Worm (Caenorhabditis elegans) whole organism, late embryonic: Measurements from ENCODE around the gene pdr-1.

Experiments used
- C08G9.2 ChIP-seq: sonication (generic microtip); optimal IDR thresholded peaks from 2 replicates; lab custom pipeline; 2016; ENCODE audit warnings: mild to moderate bottlenecking, missing genetic modification characterization, moderate library complexity, missing compliant biosample characterization
- C38D4.7 ChIP-seq: fragments of 200-800 bp; sonication (Bioruptor generic); optimal IDR thresholded peaks from 2 replicates; lab custom pipeline; 2018; ENCODE audit warnings: mild to moderate bottlenecking, missing genetic modification characterization, moderate library complexity, missing compliant biosample characterization
- F13H6.1 ChIP-seq: sonication (generic microtip); optimal IDR thresholded peaks from 2 replicates; lab custom pipeline; 2016; ENCODE audit warnings: missing genetic modification characterization, missing compliant biosample characterization
- K09A11.1 ChIP-seq: sonication (generic microtip); optimal IDR thresholded peaks from 2 replicates; lab custom pipeline; 2017; ENCODE audit warnings: antibody characterized with exemption, mild to moderate bottlenecking, missing genetic modification characterization, missing compliant biosample characterization; ENCODE audit not compliant: insufficient read depth
- Y22D7AL.16 ChIP-seq: sonication (generic microtip); optimal IDR thresholded peaks from 2 replicates; lab custom pipeline; 2016; ENCODE audit warnings: missing genetic modification characterization, missing compliant biosample characterization
- ahr-1 ChIP-seq: sonication (generic microtip); optimal IDR thresholded peaks from 2 replicates; lab custom pipeline; 2016; ENCODE audit warnings: missing genetic modification characterization, missing compliant biosample characterization
- ama-1 ChIP-seq: fragments of 150-350 bp; optimal IDR thresholded peaks from 2 replicates; lab custom pipeline; 2014
- ceh-14 ChIP-seq: sonication (generic microtip); optimal IDR thresholded peaks from 2 replicates; lab custom pipeline; 2016; ENCODE audit warnings: missing genotype, missing genetic modification characterization, missing compliant biosample characterization
- ceh-18 ChIP-seq: sonication (generic microtip); optimal IDR thresholded peaks from 2 replicates; lab custom pipeline; 2016; ENCODE audit warnings: missing genetic modification characterization, missing compliant biosample characterization
- ceh-19 ChIP-seq: fragments of 200-800 bp; sonication (Bioruptor generic); optimal IDR thresholded peaks from 2 replicates; lab custom pipeline; 2018; ENCODE audit warnings: mild to moderate bottlenecking, missing genetic modification characterization, missing compliant biosample characterization
- ceh-22 ChIP-seq: sonication (generic microtip); optimal IDR thresholded peaks from 2 replicates; lab custom pipeline; 2017; ENCODE audit warnings: missing biosample characterization, missing genetic modification characterization
- ceh-24 ChIP-seq: sonication (generic microtip); optimal IDR thresholded peaks from 2 replicates; lab custom pipeline; 2016; ENCODE audit warnings: mild to moderate bottlenecking, missing genetic modification characterization, missing compliant biosample characterization
- ceh-30 ChIP-seq: fragments of 150-350 bp; optimal IDR thresholded peaks from 2 replicates; lab custom pipeline; 2014; ENCODE audit warnings: missing biosample characterization, missing genetic modification characterization
- ceh-31 ChIP-seq: sonication (generic microtip); optimal IDR thresholded peaks from 2 replicates; lab custom pipeline; 2016; ENCODE audit warnings: missing genetic modification characterization, missing compliant biosample characterization
- ceh-45 ChIP-seq: fragments of 200-800 bp; sonication (Bioruptor generic); IDR thresholded peaks from 2 replicates; pipeline ENCODE4 v1.3.6; 2022; ENCODE audit warnings: missing genetic modification reagents, missing genetic modification characterization, missing compliant biosample characterization
- elt-2 ChIP-seq: sonication (generic microtip); optimal IDR thresholded peaks from 2 replicates; lab custom pipeline; 2016; ENCODE audit warnings: missing genetic modification reagents, missing genetic modification characterization, missing compliant biosample characterization
- fax-1 ChIP-seq: sonication (generic microtip); optimal IDR thresholded peaks from 2 replicates; lab custom pipeline; 2016; ENCODE audit warnings: missing genotype, missing genetic modification characterization, missing compliant biosample characterization
- hlh-13 ChIP-seq: fragments of 200-800 bp; sonication (Bioruptor generic); optimal IDR thresholded peaks from 2 replicates; lab custom pipeline; 2018; ENCODE audit warnings: mild to moderate bottlenecking, missing genetic modification characterization, missing compliant biosample characterization
- hlh-8 ChIP-seq: sonication (generic microtip); optimal IDR thresholded peaks from 2 replicates; lab custom pipeline; 2016; ENCODE audit warnings: missing genotype, missing genetic modification characterization, missing compliant biosample characterization
- lin-11 ChIP-seq: fragments of 200-800 bp; sonication (Bioruptor generic); optimal IDR thresholded peaks from 2 replicates; lab custom pipeline; 2018; ENCODE audit warnings: mild to moderate bottlenecking, missing genetic modification characterization, missing compliant biosample characterization
- madf-2 ChIP-seq: sonication (generic microtip); optimal IDR thresholded peaks from 2 replicates; lab custom pipeline; 2017; ENCODE audit warnings: missing genetic modification characterization, missing compliant biosample characterization
- mec-3 ChIP-seq: sonication (generic microtip); optimal IDR thresholded peaks from 2 replicates; lab custom pipeline; 2016; ENCODE audit warnings: borderline replicate concordance, missing genetic modification characterization, missing compliant biosample characterization
- nfya-1 ChIP-seq: sonication (generic microtip); optimal IDR thresholded peaks from 2 replicates; lab custom pipeline; 2017; ENCODE audit warnings: missing genetic modification characterization, mild to moderate bottlenecking, missing compliant biosample characterization, antibody characterized with exemption, moderate library complexity
- nhr-11 ChIP-seq: fragments of 150-350 bp; optimal IDR thresholded peaks from 2 replicates; lab custom pipeline; 2014; ENCODE audit warnings: missing biosample characterization, missing genetic modification characterization
- nhr-232 ChIP-seq: sonication (generic microtip); optimal IDR thresholded peaks from 2 replicates; lab custom pipeline; 2016; ENCODE audit warnings: missing genetic modification characterization, missing compliant biosample characterization
- odd-2 ChIP-seq: sonication (generic microtip); optimal IDR thresholded peaks from 2 replicates; lab custom pipeline; 2017; ENCODE audit warnings: antibody characterized with exemption, mild to moderate bottlenecking, missing genetic modification characterization, missing compliant biosample characterization
- pag-3 ChIP-seq: sonication (generic microtip); optimal IDR thresholded peaks from 2 replicates; lab custom pipeline; 2016; ENCODE audit warnings: missing compliant biosample characterization, missing genetic modification characterization, borderline replicate concordance
- pat-9 ChIP-seq: fragments of 200-800 bp; sonication (Bioruptor generic); optimal IDR thresholded peaks from 2 replicates; lab custom pipeline; 2018; ENCODE audit warnings: mild to moderate bottlenecking, missing genetic modification characterization, moderate library complexity, missing compliant biosample characterization
- pax-1 ChIP-seq: fragments of 150-350 bp; optimal IDR thresholded peaks from 2 replicates; lab custom pipeline; 2014; ENCODE audit warnings: missing biosample characterization, missing genetic modification characterization
- pros-1 ChIP-seq: fragments of 150-350 bp; optimal IDR thresholded peaks from 2 replicates; lab custom pipeline; 2014; ENCODE audit warnings: missing biosample characterization, missing genetic modification reagents, missing genetic modification characterization
- ref-2 ChIP-seq: sonication (generic microtip); optimal IDR thresholded peaks from 2 replicates; lab custom pipeline; 2016; ENCODE audit warnings: missing genetic modification characterization, missing compliant biosample characterization
- rnt-1 ChIP-seq: sonication (generic microtip); optimal IDR thresholded peaks from 2 replicates; lab custom pipeline; 2016; ENCODE audit warnings: missing genetic modification characterization, missing compliant biosample characterization
- sox-2 ChIP-seq: fragments of 200-800 bp; sonication (Bioruptor generic); IDR thresholded peaks from 2 replicates; pipeline ENCODE4 v1.3.6; 2022; ENCODE audit warnings: missing genetic modification reagents, missing genetic modification characterization, missing compliant biosample characterization
- ttx-3 ChIP-seq: sonication (generic microtip); optimal IDR thresholded peaks from 2 replicates; lab custom pipeline; 2016; ENCODE audit warnings: missing genetic modification reagents, missing genetic modification characterization, missing compliant biosample characterization
- unc-3 ChIP-seq, 2 experiments: fragments of 200-800 bp in 1 of 2; sonication (Bioruptor generic) in 1 of 2; sonication (generic microtip) in 1 of 2; conservative IDR thresholded peaks in 1 of 2; optimal IDR thresholded peaks in 1 of 2; 2 replicates each; pipeline versions ENCODE4 v1.3.6 to Lab custom; 2016 to 2022; ENCODE audit warnings: missing compliant biosample characterization in 2 of 2, missing genetic modification characterization in 2 of 2, missing genetic modification reagents in 1 of 2
- unc-42 ChIP-seq: sonication (generic microtip); optimal IDR thresholded peaks from 2 replicates; lab custom pipeline; 2016; ENCODE audit warnings: missing genotype, missing genetic modification characterization, missing compliant biosample characterization

pdr-1 gene

DNA sequence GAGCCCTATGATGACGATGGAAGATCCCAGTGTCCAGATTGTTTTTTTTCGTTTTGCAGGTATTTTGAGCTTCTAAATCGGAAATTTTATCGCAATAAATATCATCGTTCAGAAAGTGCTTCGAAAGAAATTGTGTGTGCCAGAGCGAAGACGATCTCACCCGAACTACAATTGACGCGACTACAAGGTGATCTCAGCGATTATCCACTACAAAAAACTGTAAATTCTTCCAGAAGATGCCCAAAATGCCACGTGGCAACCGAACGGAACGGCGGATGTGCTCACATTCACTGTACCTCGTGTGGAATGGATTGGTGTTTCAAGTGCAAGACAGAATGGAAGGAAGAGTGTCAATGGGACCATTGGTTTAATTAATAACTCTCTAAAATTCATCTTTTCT is 1.6 kb downstream of the pdr-1 start, which contains the start of gene mdt-29:
Gene mdt-29, plus strand, starts transcription at position 301 of the 400 bp plus-strand sequence.
- TF ChIP-seq fax-1: no peak
- no peak for TF ChIP-seq ceh-24 (tag; lab: Kevin White, UChicago)
- TF ChIP-seq sox-2 (GFP tag; lab: Robert Waterston, UW): no peak
- TF ChIP-seq, all 69 proteins: peak for 0

DNA sequence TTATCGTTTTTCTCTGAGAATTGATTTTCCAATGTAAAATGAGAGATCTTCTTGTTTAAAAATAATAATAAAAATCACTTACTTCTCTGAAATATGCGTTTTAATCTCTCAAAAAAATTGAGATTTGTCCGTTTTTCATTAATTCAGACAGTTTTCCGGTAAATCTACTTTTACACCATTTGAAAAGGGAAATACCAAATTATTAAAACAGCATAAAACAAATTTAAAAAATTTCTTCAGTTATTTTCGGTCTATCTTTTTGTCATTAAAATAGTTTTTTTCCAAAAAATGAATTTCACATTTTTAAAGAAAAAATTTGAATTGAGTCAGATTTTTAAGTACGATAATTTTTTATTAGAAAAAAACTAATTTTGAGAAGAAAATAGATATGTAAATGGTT is 7.5 kb downstream of the pdr-1 start:
- TF ChIP-seq ceh-18 (tag; lab: Kevin White, UChicago): no peak
- no peak for TF ChIP-seq nfya-1 (tag; lab: Kevin White, UChicago)
- TF ChIP-seq odd-2 (tag; lab: Kevin White, UChicago): peak; percentile 35
- no peak for TF ChIP-seq Y22D7AL.16 (tag; lab: Kevin White, UChicago)
- no peak for TF ChIP-seq ceh-45 (GFP tag; lab: Robert Waterston, UW)
- no peak for TF ChIP-seq ama-1 (lab: Kevin White, UChicago)
- TF ChIP-seq rnt-1 (tag; lab: Kevin White, UChicago): no peak
- peak; percentile 53 for TF ChIP-seq pax-1 (tag; lab: Kevin White, UChicago)
- no peak for TF ChIP-seq ttx-3 (tag; lab: Kevin White, UChicago)
- TF ChIP-seq pros-1 (tag; lab: Kevin White, UChicago): no peak
- no peak for TF ChIP-seq F13H6.1
- no peak for TF ChIP-seq madf-2 (tag; lab: Kevin White, UChicago)
- no peak for TF ChIP-seq hlh-13 (GFP tag; lab: Kevin White, UChicago)
- peak; percentile 76 for TF ChIP-seq nhr-11 (tag; lab: Kevin White, UChicago)
- no peak for TF ChIP-seq sox-2 (GFP tag; lab: Robert Waterston, UW)
- TF ChIP-seq pag-3 (tag; lab: Kevin White, UChicago): no peak
- TF ChIP-seq K09A11.1 (tag; lab: Kevin White, UChicago): no peak
- TF ChIP-seq unc-3 (GFP tag; conservative IDR thresholded peaks at IDR 0.05; lab: Robert Waterston, UW): no peak
- no peak for TF ChIP-seq unc-3 (tag; optimal IDR thresholded peaks at IDR 0.05; lab: Kevin White, UChicago)
- no peak for TF ChIP-seq ceh-24 (tag; lab: Kevin White, UChicago)
- TF ChIP-seq ceh-19: no peak
- no peak for TF ChIP-seq unc-42
- TF ChIP-seq lin-11 (tag; lab: Kevin White, UChicago): no peak
- TF ChIP-seq fax-1: no peak
- TF ChIP-seq, all 69 proteins: peak for 3

DNA sequence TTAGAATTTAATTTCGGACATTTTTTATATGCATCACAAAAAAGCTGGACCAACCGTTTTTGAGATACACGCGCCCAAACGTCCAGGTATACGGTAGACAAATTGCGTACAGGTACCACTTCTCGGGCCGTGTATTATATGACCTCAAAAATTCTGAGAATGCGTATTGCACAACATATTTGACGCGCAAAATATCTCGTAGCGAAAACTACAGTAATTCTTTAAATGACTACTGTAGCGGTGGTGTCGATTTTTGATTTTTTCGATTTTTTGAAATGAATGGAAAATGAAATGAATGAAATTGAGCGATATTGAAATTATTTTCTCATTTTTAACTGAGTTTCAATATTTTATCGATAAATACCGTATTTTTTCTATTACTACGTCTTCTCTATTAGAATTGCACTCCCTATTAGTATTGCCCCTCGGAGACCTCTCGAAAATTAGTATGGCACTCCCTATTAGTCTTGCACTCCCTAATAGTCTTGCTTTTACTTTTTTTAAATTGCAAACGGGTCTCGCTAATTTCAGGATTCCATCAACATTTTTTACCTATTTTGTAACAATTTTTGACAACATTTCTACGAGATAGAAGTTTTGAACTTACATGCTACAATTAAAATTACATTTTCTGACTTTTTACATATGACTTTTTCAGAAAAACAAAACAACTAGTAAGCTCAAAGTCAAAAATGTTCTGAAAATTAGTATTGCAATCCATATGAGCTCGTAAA is 8.2 kb downstream of the pdr-1 start:
- TF ChIP-seq elt-2 (tag; lab: Kevin White, UChicago) (no peak), ceh-14 (tag; lab: Kevin White, UChicago) (no peak), ahr-1 (tag; lab: Kevin White, UChicago) (no peak), C38D4.7 (GFP tag; lab: Kevin White, UChicago) (peak; percentile 50), nhr-232 (tag; lab: Kevin White, UChicago) (no peak), hlh-8 (tag; lab: Kevin White, UChicago) (no peak), ceh-22 (tag; lab: Kevin White, UChicago) (no peak), C08G9.2 (tag; lab: Kevin White, UChicago) (peak; percentile 7), ref-2 (tag; lab: Kevin White, UChicago) (peak; percentile 62), pat-9 (tag; lab: Kevin White, UChicago) (peak; percentile 31), ceh-31 (no peak), ceh-30 (no peak), mec-3 (tag; lab: Kevin White, UChicago) (no peak)
